Fruit fly (Drosophila melanogaster) whole organism, embryonic: ENCODE data around the gene SMC6.

Source experiments
- CG10274 ChIP-seq: fragments of 200-800 bp; sonication (Bioruptor generic); optimal IDR thresholded peaks from 3 replicates; lab custom pipeline; 2017; ENCODE audit warnings: missing biosample characterization, mild to moderate bottlenecking, missing genetic modification characterization
- CG10959 ChIP-seq: fragments of 200-800 bp; sonication (Bioruptor generic); IDR thresholded peaks from 2 replicates; pipeline ENCODE4 v1.3.6; 2022; ENCODE audit warnings: missing biosample characterization, missing genetic modification characterization
- CG11696 ChIP-seq: fragments of 200-800 bp; sonication (Bioruptor generic); IDR thresholded peaks from 2 replicates; pipeline ENCODE4 v1.3.6; 2022; ENCODE audit warnings: missing biosample characterization, missing genetic modification characterization
- CG12236 ChIP-seq: fragments of 200-800 bp; sonication (Bioruptor generic); optimal IDR thresholded peaks from 2 replicates; lab custom pipeline; 2016; ENCODE audit warnings: missing biosample characterization, missing genetic modification characterization
- CG13287 ChIP-seq: fragments of 200-800 bp; sonication (Bioruptor generic); IDR thresholded peaks from 2 replicates; pipeline ENCODE4 v1.3.6; 2022; ENCODE audit warnings: missing biosample characterization, missing genetic modification characterization; ENCODE audit not compliant: partially characterized antibody
- CG15696 ChIP-seq: fragments of 200-800 bp; sonication (Bioruptor generic); optimal IDR thresholded peaks from 2 replicates; lab custom pipeline; 2019; ENCODE audit warnings: missing biosample characterization, mild to moderate bottlenecking, missing genetic modification characterization, moderate library complexity
- CG1647 ChIP-seq: fragments of 200-800 bp; sonication (Bioruptor generic); optimal IDR thresholded peaks from 3 replicates; lab custom pipeline; 2016; ENCODE audit warnings: missing biosample characterization, missing genetic modification characterization
- CG16813 ChIP-seq: fragments of 200-800 bp; sonication (Bioruptor generic); IDR thresholded peaks from 3 replicates; pipeline ENCODE4 v1.3.6; 2022; ENCODE audit warnings: missing biosample characterization, missing genetic modification characterization; ENCODE audit not compliant: partially characterized antibody
- CG16815 ChIP-seq: fragments of 200-800 bp; sonication (Bioruptor generic); optimal IDR thresholded peaks from 3 replicates; lab custom pipeline; 2017; ENCODE audit warnings: missing biosample characterization, mild to moderate bottlenecking, missing genetic modification characterization
- CG17612 ChIP-seq: fragments of 200-800 bp; sonication (Bioruptor generic); IDR thresholded peaks from 2 replicates; pipeline ENCODE4 v1.3.6; 2022; ENCODE audit warnings: missing biosample characterization, missing genetic modification characterization
- CG18262 ChIP-seq: fragments of 200-800 bp; optimal IDR thresholded peaks from 3 replicates; lab custom pipeline; 2019; ENCODE audit warnings: missing biosample characterization, mild to moderate bottlenecking, missing genetic modification characterization, moderate library complexity
- CG18619 ChIP-seq: fragments of 200-800 bp; sonication (Bioruptor generic); optimal IDR thresholded peaks from 3 replicates; lab custom pipeline; 2017; ENCODE audit warnings: missing biosample characterization, mild to moderate bottlenecking, missing genetic modification characterization
- CG3065 ChIP-seq: fragments of 200-800 bp; sonication (Bioruptor generic); optimal IDR thresholded peaks from 2 replicates; lab custom pipeline; 2016; ENCODE audit warnings: missing biosample characterization, missing genetic modification characterization
- CG32767 ChIP-seq: fragments of 200-800 bp; sonication (Bioruptor generic); IDR thresholded peaks from 2 replicates; pipeline ENCODE4 v1.3.6; 2022; ENCODE audit warnings: missing biosample characterization, missing genetic modification characterization
- CG4328 ChIP-seq: fragments of 200-800 bp; sonication (Bioruptor generic); optimal IDR thresholded peaks from 3 replicates; lab custom pipeline; 2017; ENCODE audit warnings: missing biosample characterization, missing genetic modification reagents, missing genetic modification characterization
- CG7963 ChIP-seq: fragments of 200-800 bp; sonication (Bioruptor generic); IDR thresholded peaks from 3 replicates; pipeline ENCODE4 v1.3.6; 2022; ENCODE audit warnings: missing biosample characterization, missing genetic modification characterization; ENCODE audit not compliant: partially characterized antibody
- CG9609 ChIP-seq: fragments of 200-800 bp; sonication (Bioruptor generic); optimal IDR thresholded peaks from 3 replicates; lab custom pipeline; 2016; ENCODE audit warnings: missing biosample characterization, missing genetic modification characterization
- CG9727 ChIP-seq: fragments of 200-800 bp; sonication (Bioruptor generic); optimal IDR thresholded peaks from 3 replicates; lab custom pipeline; 2017; ENCODE audit warnings: missing biosample characterization, mild to moderate bottlenecking, missing genetic modification characterization
- CG9876 ChIP-seq: fragments of 200-800 bp; sonication (Bioruptor generic); optimal IDR thresholded peaks from 2 replicates; lab custom pipeline; 2016; ENCODE audit warnings: missing biosample characterization, missing genetic modification characterization
- Doc3 ChIP-seq: fragments of 200-800 bp; sonication (Bioruptor generic); IDR thresholded peaks from 3 replicates; pipeline ENCODE4 v1.3.6; 2022; ENCODE audit warnings: missing biosample characterization, missing genetic modification characterization; ENCODE audit not compliant: partially characterized antibody
- Fer1 ChIP-seq: fragments of 200-800 bp; sonication (Bioruptor generic); optimal IDR thresholded peaks from 2 replicates; lab custom pipeline; 2017; ENCODE audit warnings: missing biosample characterization, mild to moderate bottlenecking, missing genetic modification characterization
- Hey ChIP-seq: fragments of 200-800 bp; sonication (Bioruptor generic); optimal IDR thresholded peaks from 3 replicates; lab custom pipeline; 2018; ENCODE audit warnings: missing biosample characterization, mild to moderate bottlenecking, missing genetic modification characterization
- Hr39 ChIP-seq: fragments of >200 bp; optimal IDR thresholded peaks from 2 replicates; lab custom pipeline; 2017
- Hsf ChIP-seq: fragments of 200-800 bp; sonication (Bioruptor generic); optimal IDR thresholded peaks from 3 replicates; lab custom pipeline; 2016; ENCODE audit warnings: missing biosample characterization, missing genetic modification characterization
- MTF-1 ChIP-seq: fragments of 200-800 bp; sonication (Bioruptor generic); optimal IDR thresholded peaks from 2 replicates; lab custom pipeline; 2018; ENCODE audit warnings: missing biosample characterization, mild to moderate bottlenecking, missing genetic modification characterization, borderline replicate concordance
- Mes4 ChIP-seq: fragments of 200-800 bp; sonication (Bioruptor generic); optimal IDR thresholded peaks from 2 replicates; lab custom pipeline; 2016; ENCODE audit warnings: missing biosample characterization, missing genetic modification characterization
- PHDP ChIP-seq: fragments of 200-800 bp; sonication (Bioruptor generic); optimal IDR thresholded peaks from 3 replicates; lab custom pipeline; 2018; ENCODE audit warnings: missing biosample characterization, mild to moderate bottlenecking, missing genetic modification characterization, moderate library complexity
- Pdp1 ChIP-seq, 2 experiments: fragments of 200-800 bp; sonication (Bioruptor generic); optimal IDR thresholded peaks; 3 replicates each; lab custom pipeline; 2016; ENCODE audit warnings: missing biosample characterization in 2 of 2, missing genetic modification characterization in 2 of 2, mild to moderate bottlenecking in 1 of 2, moderate library complexity in 1 of 2
- Sin3A ChIP-seq: fragments of >200 bp; optimal IDR thresholded peaks from 2 replicates; lab custom pipeline; 2018
- Six4 ChIP-seq: fragments of 200-800 bp; sonication (Bioruptor generic); optimal IDR thresholded peaks from 2 replicates; lab custom pipeline; 2016; ENCODE audit warnings: missing biosample characterization, missing genetic modification characterization
- ato ChIP-seq: fragments of 200-800 bp; sonication (Bioruptor generic); IDR thresholded peaks from 2 replicates; pipeline ENCODE4 v1.3.6; 2022; ENCODE audit warnings: missing biosample characterization, missing genetic modification characterization; ENCODE audit not compliant: partially characterized antibody
- bab2 ChIP-seq: fragments of 200-800 bp; sonication (Bioruptor generic); optimal IDR thresholded peaks from 2 replicates; lab custom pipeline; 2016; ENCODE audit warnings: missing biosample characterization, missing genetic modification characterization
- disco-r ChIP-seq: fragments of 200-800 bp; sonication (Bioruptor generic); optimal IDR thresholded peaks from 2 replicates; lab custom pipeline; 2016; ENCODE audit warnings: missing biosample characterization, missing genetic modification characterization
- fd64A ChIP-seq: fragments of 200-800 bp; sonication (Bioruptor generic); optimal IDR thresholded peaks from 3 replicates; lab custom pipeline; 2018; ENCODE audit warnings: missing biosample characterization, mild to moderate bottlenecking, missing genetic modification characterization
- fd96Cb ChIP-seq: fragments of 200-800 bp; sonication (Bioruptor generic); optimal IDR thresholded peaks from 2 replicates; lab custom pipeline; 2018; ENCODE audit warnings: missing biosample characterization, mild to moderate bottlenecking, missing genetic modification characterization, moderate library complexity
- gem ChIP-seq: fragments of 200-800 bp; sonication (Bioruptor generic); optimal IDR thresholded peaks from 2 replicates; lab custom pipeline; 2019; ENCODE audit warnings: missing biosample characterization, mild to moderate bottlenecking, missing genetic modification characterization, moderate library complexity
- hkb ChIP-seq, 2 experiments: fragments of 200-800 bp in 1 of 2; fragments of >200 bp in 1 of 2; sonication (Bioruptor generic) in 1 of 2; IDR thresholded peaks in 1 of 2; optimal IDR thresholded peaks in 1 of 2; 2 replicates each; pipeline versions ENCODE4 v1.3.6 to Lab custom; 2017 to 2022; ENCODE audit warnings: missing biosample characterization in 1 of 2, missing genetic modification characterization in 1 of 2
- ind ChIP-seq: fragments of 200-800 bp; sonication (Bioruptor generic); optimal IDR thresholded peaks from 3 replicates; lab custom pipeline; 2016; ENCODE audit warnings: missing biosample characterization, missing genetic modification characterization
- lov ChIP-seq, 2 experiments: fragments of 200-800 bp in 1 of 2; fragments of >200 bp in 1 of 2; sonication (Bioruptor generic) in 1 of 2; IDR thresholded peaks in 1 of 2; optimal IDR thresholded peaks in 1 of 2; 2 replicates in 1 of 2; 3 replicates in 1 of 2; pipeline versions ENCODE4 v1.3.6 to Lab custom; 2017 to 2022; ENCODE audit warnings: missing biosample characterization in 1 of 2, missing genetic modification characterization in 1 of 2
- nerfin-1 ChIP-seq: fragments of 200-800 bp; sonication (Bioruptor generic); optimal IDR thresholded peaks from 3 replicates; lab custom pipeline; 2019; ENCODE audit warnings: missing biosample characterization, mild to moderate bottlenecking, missing genetic modification characterization, moderate library complexity
- nerfin-2 ChIP-seq: fragments of 200-800 bp; sonication (Bioruptor generic); IDR thresholded peaks from 2 replicates; pipeline ENCODE4 v1.3.6; 2022; ENCODE audit warnings: missing biosample characterization, missing genetic modification characterization; ENCODE audit not compliant: partially characterized antibody
- otp ChIP-seq: fragments of 200-800 bp; sonication (Bioruptor generic); IDR thresholded peaks from 3 replicates; pipeline ENCODE4, ENCODE4 v1.3.6; 2022; ENCODE audit warnings: missing biosample characterization, missing genetic modification characterization
- p53 ChIP-seq: fragments of 200-800 bp; sonication (Bioruptor generic); optimal IDR thresholded peaks from 2 replicates; lab custom pipeline; 2016; ENCODE audit warnings: missing biosample characterization, missing genetic modification characterization
- pho ChIP-seq: fragments of 200-800 bp; sonication (Bioruptor generic); optimal IDR thresholded peaks from 2 replicates; lab custom pipeline; 2016; ENCODE audit warnings: missing biosample characterization, missing genetic modification characterization
- seq ChIP-seq: fragments of 200-800 bp; sonication (Bioruptor generic); IDR thresholded peaks from 2 replicates; pipeline ENCODE4 v1.3.6; 2022; ENCODE audit warnings: missing biosample characterization, missing genetic modification characterization
- so ChIP-seq: fragments of 200-800 bp; sonication (Bioruptor generic); IDR thresholded peaks from 3 replicates; pipeline ENCODE4 v1.3.6; 2022; ENCODE audit warnings: missing biosample characterization, missing genetic modification characterization
- tin ChIP-seq: fragments of 200-800 bp; sonication (Bioruptor generic); optimal IDR thresholded peaks from 3 replicates; lab custom pipeline; 2016; ENCODE audit warnings: missing biosample characterization, missing genetic modification characterization
- tll ChIP-seq, 2 experiments: fragments of 200-800 bp in 1 of 2; fragments of >200 bp in 1 of 2; sonication (Bioruptor generic) in 1 of 2; optimal IDR thresholded peaks; 2 replicates each; lab custom pipeline; 2017 to 2019; ENCODE audit warnings: missing biosample characterization in 2 of 2, missing genetic modification characterization in 2 of 2, mild to moderate bottlenecking in 1 of 2, moderate library complexity in 1 of 2
- zfh1 ChIP-seq: fragments of 200-800 bp; sonication (Bioruptor generic); IDR thresholded peaks from 3 replicates; pipeline ENCODE4 v1.3.6; 2022; ENCODE audit warnings: missing biosample characterization, missing genetic modification characterization

SMC6 gene

DNA sequence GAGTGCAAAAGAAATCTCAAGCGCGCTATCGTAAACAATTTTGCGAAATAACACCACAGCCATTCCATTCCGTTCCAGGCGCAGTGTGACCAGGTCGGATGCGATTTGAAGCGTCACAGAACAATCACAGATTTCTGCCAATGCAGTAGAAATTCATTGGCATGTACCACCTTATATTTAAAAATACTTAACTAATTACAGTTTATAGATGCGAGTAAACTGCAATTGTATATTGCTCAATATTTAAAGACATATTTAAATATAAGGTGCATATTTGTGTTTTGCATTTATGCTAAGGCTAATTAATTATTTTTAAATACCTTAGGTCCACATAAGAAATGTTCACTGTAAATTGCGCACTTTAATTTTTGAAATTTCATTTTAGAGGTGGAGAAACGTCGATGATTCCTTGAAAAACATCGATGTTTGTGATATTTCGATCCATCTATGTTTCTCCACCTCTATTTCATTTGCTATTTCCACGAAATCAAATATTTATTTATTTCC, at the start of gene SMC6, which contains the start of gene CG6204 (continued):
- TF ChIP-seq CG10959 (peak; percentile 88), CG4328 (GFP tag; lab: Kevin White, UChicago) (peak; percentile 88), hkb (optimal IDR thresholded peaks at IDR 0.05; lab: Kevin White, UChicago) (no peak), hkb (GFP tag; IDR thresholded peaks at IDR 0.05; lab: Robert Waterston, UW) (peak; percentile 95), CG1647 (peak; percentile 63), CG17612 (GFP tag; lab: Robert Waterston, UW) (peak; percentile 75), CG11696 (GFP tag; lab: Robert Waterston, UW) (peak; percentile 86), zfh1 (peak; percentile 93), CG16813 (GFP tag; lab: Robert Waterston, UW) (peak; percentile 33; the same call in 1 of the 3 replicates), ind (GFP tag; lab: Kevin White, UChicago) (peak; percentile 95), Hr39 (lab: Kevin White, UChicago) (no peak), seq (GFP tag; lab: Robert Waterston, UW) (peak; percentile 92), otp (GFP tag; lab: Robert Waterston, UW) (peak; percentile 84), so (GFP tag; lab: Robert Waterston, UW) (peak; percentile 90), nerfin-2 (GFP tag; lab: Robert Waterston, UW) (no peak), Doc3 (GFP tag; lab: Robert Waterston, UW) (no peak), Pdp1 (GFP tag; optimal IDR thresholded peaks at IDR 0.05; lab: Kevin White, UChicago) (peak; percentile 87 to 91), CG9876 (GFP tag; lab: Kevin White, UChicago) (peak; percentile 53), Hsf (GFP tag; lab: Kevin White, UChicago) (peak; percentile 94), CG3065 (GFP tag; lab: Kevin White, UChicago) (peak; percentile 65), CG12236 (GFP tag; lab: Kevin White, UChicago) (peak; percentile 66), nerfin-1 (peak; percentile 94), Sin3A (lab: Kevin White, UChicago) (peak; percentile 14), Fer1 (GFP tag; lab: Kevin White, UChicago) (peak; percentile 93), tll (GFP tag; optimal IDR thresholded peaks at IDR 0.05; lab: Kevin White, UChicago) (peak; percentile 32 to 43), CG18262 (tag; lab: Kevin White, UChicago) (peak; percentile 95), CG13287 (peak; percentile 52), bab2 (GFP tag; lab: Kevin White, UChicago) (peak; percentile 83), fd64A (GFP tag; lab: Kevin White, UChicago) (peak; percentile 23), PHDP (peak; percentile 96), CG16815 (GFP tag; lab: Kevin White, UChicago) (peak; percentile 95), CG10274 (GFP tag; lab: Kevin White, UChicago) (peak; percentile 75), gem (tag; lab: Kevin White, UChicago) (peak; percentile 97), pho (GFP tag; lab: Kevin White, UChicago) (peak; percentile 89), CG32767 (peak; percentile 89), lov (optimal IDR thresholded peaks at IDR 0.05; lab: Kevin White, UChicago) (no peak), lov (GFP tag; IDR thresholded peaks at IDR 0.05; lab: Robert Waterston, UW) (peak; percentile 89), Hey (peak; percentile 35), ato (no peak), fd96Cb (tag; lab: Kevin White, UChicago) (peak; percentile 95), CG15696 (peak; percentile 95), Six4 (GFP tag; lab: Kevin White, UChicago) (peak; percentile 84), tin (GFP tag; lab: Kevin White, UChicago) (peak; percentile 91), CG7963 (GFP tag; lab: Robert Waterston, UW) (no peak), disco-r (GFP tag; lab: Kevin White, UChicago) (peak; percentile 53), CG9609 (GFP tag; lab: Kevin White, UChicago) (peak; percentile 80), CG9727 (GFP tag; lab: Kevin White, UChicago) (peak; percentile 93), Mes4 (GFP tag; lab: Kevin White, UChicago) (peak; percentile 58), CG18619 (GFP tag; lab: Kevin White, UChicago) (peak; percentile 92), MTF-1 (GFP tag; lab: Kevin White, UChicago) (peak; percentile 78), p53 (GFP tag; lab: Kevin White, UChicago) (no peak)
